Fruit fly (Drosophila melanogaster) whole organism, embryonic: ENCODE data around the gene OtopLc.

Experiments
- Abd-B ChIP-seq: fragments of 200-800 bp; sonication (Bioruptor generic); optimal IDR thresholded peaks from 2 replicates; lab custom pipeline; 2018; ENCODE audit warnings: missing biosample characterization, mild to moderate bottlenecking, missing genetic modification characterization, moderate library complexity
- CG12104 ChIP-seq: fragments of 200-800 bp; sonication (Bioruptor generic); optimal IDR thresholded peaks from 3 replicates; lab custom pipeline; 2016; ENCODE audit warnings: missing biosample characterization, missing genetic modification characterization
- CG30020 ChIP-seq: fragments of 200-800 bp; optimal IDR thresholded peaks from 2 replicates; lab custom pipeline; 2019; ENCODE audit warnings: missing biosample characterization, mild to moderate bottlenecking, missing genetic modification characterization, moderate library complexity
- Doc2 ChIP-seq: fragments of 200-800 bp; sonication (Bioruptor generic); IDR thresholded peaks from 2 replicates; pipeline ENCODE4 v1.3.6; 2022; ENCODE audit warnings: missing biosample characterization, missing genetic modification characterization
- H15 ChIP-seq: fragments of 200-800 bp; sonication (Bioruptor generic); IDR thresholded peaks from 3 replicates; pipeline ENCODE4 v1.3.6; 2022; ENCODE audit warnings: missing biosample characterization, missing genetic modification characterization
- br ChIP-seq: fragments of >200 bp; optimal IDR thresholded peaks from 2 replicates; lab custom pipeline; 2017
- eve ChIP-seq, 2 experiments: fragments of >200 bp; optimal IDR thresholded peaks; 2 replicates each; lab custom pipeline; 2017; ENCODE audit warnings: missing biosample characterization in 2 of 2, missing genetic modification characterization in 2 of 2
- gce ChIP-seq: fragments of 200-800 bp; sonication (Bioruptor generic); IDR thresholded peaks from 3 replicates; pipeline ENCODE4 v1.3.6; 2022; ENCODE audit warnings: missing biosample characterization, missing genetic modification characterization
- nmo ChIP-seq: fragments of 200-800 bp; sonication (Bioruptor generic); optimal IDR thresholded peaks from 2 replicates; lab custom pipeline; 2018; ENCODE audit warnings: missing biosample characterization, mild to moderate bottlenecking, missing genetic modification characterization, moderate library complexity
- wdn ChIP-seq: fragments of 200-800 bp; sonication (Bioruptor generic); IDR thresholded peaks from 2 replicates; pipeline ENCODE4 v1.3.6; 2022; ENCODE audit warnings: missing biosample characterization, missing genetic modification characterization

DNA sequence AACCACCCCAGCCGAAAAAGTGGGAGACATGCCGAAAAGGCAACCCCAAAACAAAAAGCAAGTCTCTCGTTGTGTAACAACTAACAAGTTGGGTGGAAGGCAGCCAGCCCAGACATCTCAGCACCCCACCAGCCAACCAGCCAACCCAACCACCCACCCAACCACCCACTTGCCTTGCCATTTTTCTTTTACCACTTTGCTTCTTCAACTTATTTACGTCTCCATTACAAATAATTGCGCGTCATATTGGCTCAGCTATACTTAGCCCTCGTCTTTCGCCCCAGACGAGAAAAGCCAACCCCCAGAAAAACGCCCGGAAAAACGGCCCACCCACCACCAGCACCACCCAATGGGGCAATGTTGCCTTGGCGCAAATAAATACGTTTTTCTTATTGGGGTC lies 60.4 kb downstream of the OtopLc start:
- TF ChIP-seq Abd-B: no peak
- no peak for TF ChIP-seq CG12104 (GFP tag; lab: Kevin White, UChicago)
- no peak for TF ChIP-seq nmo
- TF ChIP-seq H15 (GFP tag; lab: Robert Waterston, UW): no peak
- no peak for TF ChIP-seq gce (GFP tag; lab: Robert Waterston, UW)
- no peak for TF ChIP-seq wdn
- TF ChIP-seq br: no peak
- no peak for TF ChIP-seq CG30020 (tag; lab: Kevin White, UChicago)
- TF ChIP-seq eve (GFP tag; optimal IDR thresholded peaks at IDR 0.05; lab: Kevin White, UChicago): no peak
- no peak for TF ChIP-seq Doc2 (GFP tag; lab: Robert Waterston, UW)
